Fruit fly (Drosophila melanogaster): ENCODE results near the gene myd.

- no peak for TF ChIP-seq ttk (optimal IDR thresholded peaks at IDR 0.05)
- TF ChIP-seq Myc (optimal IDR thresholded peaks at IDR 0.05): no peak
- no peak for TF ChIP-seq psq (optimal IDR thresholded peaks at IDR 0.05)
- no peak for TF ChIP-seq Sin3A (optimal IDR thresholded peaks at IDR 0.05)
These were observed 7.3 kb downstream of the myd start for dm6 chr3R:19187717-19188149.

Data from Kc167 (cell line).